Worm (Caenorhabditis elegans): ENCODE measurements around the gene F37C4.8.

DNA sequence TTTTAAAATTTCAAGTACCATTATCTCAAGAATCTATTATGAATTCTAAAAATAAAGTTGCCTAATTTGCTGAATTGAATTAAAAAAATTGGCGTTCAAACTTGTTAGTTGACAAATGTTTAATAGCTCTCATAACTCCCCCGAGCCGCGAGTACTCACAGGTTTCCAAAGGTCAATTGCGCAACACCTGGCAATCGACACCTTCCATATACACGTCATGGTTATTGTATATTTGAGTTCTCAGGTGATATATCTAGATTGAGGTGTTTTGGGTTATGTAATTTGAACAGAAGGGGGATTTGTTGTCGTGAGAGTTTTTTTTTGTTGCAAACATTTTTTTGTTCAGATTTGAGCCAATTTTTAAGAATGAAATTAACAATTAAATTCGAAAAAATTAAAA is 36.4 kb downstream of the F37C4.8 start:
- TF ChIP-seq him-1 (tag; optimal IDR thresholded peaks at IDR 0.05), result no peak
- no peak for TF ChIP-seq W03F9.2 (tag; optimal IDR thresholded peaks at IDR 0.05)
- no peak for TF ChIP-seq dao-5 (tag; optimal IDR thresholded peaks at IDR 0.05)
